Worm (Caenorhabditis elegans): ENCODE data around the gene C33D3.5.

DNA sequence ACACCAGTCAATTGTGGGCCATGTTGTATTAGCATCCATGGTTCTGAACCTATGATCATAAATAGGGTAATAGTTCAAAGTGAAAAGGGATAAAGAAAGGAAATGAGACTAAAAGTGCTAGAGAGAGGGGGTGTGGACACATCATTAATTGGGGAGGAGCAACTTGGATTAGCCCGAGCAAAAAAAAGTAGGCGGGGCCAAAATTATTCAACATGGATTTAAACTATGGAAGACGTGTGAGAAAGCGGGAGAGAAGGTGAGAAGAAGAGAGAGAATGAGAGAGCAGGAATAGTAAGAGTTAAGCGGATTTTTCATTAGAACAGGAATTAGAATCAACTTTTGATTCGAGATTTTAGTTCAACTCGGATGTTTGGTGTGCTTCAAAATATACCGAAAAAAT, 27.6 kb upstream of the C33D3.5 start, which contains the start of gene C39B10.1:
- TF ChIP-seq tbx-2 (tag; optimal IDR thresholded peaks at IDR 0.05) (no peak), nhr-28 (tag; optimal IDR thresholded peaks at IDR 0.05) (no peak), elt-3 (tag; optimal IDR thresholded peaks at IDR 0.05) (no peak), lin-39 (tag; optimal IDR thresholded peaks at IDR 0.05) (no peak), nhr-76 (tag; optimal IDR thresholded peaks at IDR 0.05) (no peak), ztf-4 (tag; optimal IDR thresholded peaks at IDR 0.05) (no peak), ceh-28 (tag; optimal IDR thresholded peaks at IDR 0.05) (no peak), lsy-12 (tag; optimal IDR thresholded peaks at IDR 0.05) (no peak), snpc-4 (tag; optimal IDR thresholded peaks at IDR 0.05) (no peak), nhr-77 (tag; optimal IDR thresholded peaks at IDR 0.05) (no peak), aly-2 (tag; optimal IDR thresholded peaks at IDR 0.05) (no peak), elt-2 (tag; optimal IDR thresholded peaks at IDR 0.05) (no peak)
